Worm (Caenorhabditis elegans) whole organism, early embryonic: ENCODE results near the gene dmsr-4.

Experiments used
- B0310.2 ChIP-seq: sonication (generic microtip); optimal IDR thresholded peaks from 2 replicates; lab custom pipeline; 2016; ENCODE audit warnings: mild to moderate bottlenecking, missing genetic modification characterization, missing compliant biosample characterization
- F13C5.2 ChIP-seq: sonication (generic microtip); optimal IDR thresholded peaks from 2 replicates; lab custom pipeline; 2017; ENCODE audit warnings: mild to moderate bottlenecking, missing genetic modification characterization, inconsistent platforms, missing compliant biosample characterization
- aly-1 ChIP-seq: sonication (generic microtip); optimal IDR thresholded peaks from 2 replicates; lab custom pipeline; 2016; ENCODE audit warnings: missing genetic modification characterization, missing compliant biosample characterization
- ama-1 ChIP-seq: fragments of 150-350 bp; optimal IDR thresholded peaks from 2 replicates; lab custom pipeline; 2014
- ceh-13 ChIP-seq: fragments of 200-800 bp; sonication (Bioruptor generic); optimal IDR thresholded peaks from 2 replicates; lab custom pipeline; 2018; ENCODE audit warnings: mild to moderate bottlenecking, missing genetic modification characterization, missing compliant biosample characterization
- ceh-36 ChIP-seq: sonication (generic microtip); optimal IDR thresholded peaks from 2 replicates; lab custom pipeline; 2016; ENCODE audit warnings: missing genetic modification characterization, inconsistent platforms, missing compliant biosample characterization
- ets-7 ChIP-seq: sonication (generic microtip); optimal IDR thresholded peaks from 2 replicates; lab custom pipeline; 2016; ENCODE audit warnings: missing genotype, missing genetic modification characterization, missing compliant biosample characterization
- flt-1 ChIP-seq: fragments of 200-800 bp; sonication (Bioruptor generic); IDR thresholded peaks from 2 replicates; pipeline ENCODE4 v1.3.6; 2022; ENCODE audit warnings: missing genetic modification characterization, missing compliant biosample characterization
- hmbx-1 ChIP-seq: sonication (generic microtip); optimal IDR thresholded peaks from 2 replicates; lab custom pipeline; 2016; ENCODE audit warnings: mild to moderate bottlenecking, missing genetic modification characterization, missing compliant biosample characterization
- hmg-4 ChIP-seq: fragments of 200-800 bp; sonication (Bioruptor generic); optimal IDR thresholded peaks from 2 replicates; lab custom pipeline; 2018; ENCODE audit warnings: mild to moderate bottlenecking, missing genetic modification characterization, missing compliant biosample characterization
- hnd-1 ChIP-seq: sonication (generic microtip); optimal IDR thresholded peaks from 2 replicates; lab custom pipeline; 2016; ENCODE audit warnings: missing genetic modification characterization, missing compliant biosample characterization
- pes-1 ChIP-seq: fragments of 200-800 bp; sonication (Bioruptor generic); IDR thresholded peaks from 2 replicates; pipeline ENCODE4 v1.3.6; 2022; ENCODE audit warnings: missing genetic modification reagents, missing genetic modification characterization, missing compliant biosample characterization
- scrt-1 ChIP-seq: fragments of 200-800 bp; sonication (Bioruptor generic); IDR thresholded peaks from 2 replicates; pipeline ENCODE4 v1.3.6; 2022; ENCODE audit warnings: missing genetic modification characterization, missing compliant biosample characterization
- sea-1 ChIP-seq: fragments of 200-800 bp; sonication (Bioruptor generic); conservative IDR thresholded peaks from 2 replicates; pipeline ENCODE4 v1.3.6; 2022; ENCODE audit warnings: missing genetic modification characterization, missing compliant biosample characterization
- tbx-11 ChIP-seq: fragments of 200-800 bp; sonication (Bioruptor generic); IDR thresholded peaks from 2 replicates; pipeline ENCODE4 v1.3.6; 2022; ENCODE audit warnings: missing genetic modification characterization, missing compliant biosample characterization
- tbx-37 ChIP-seq: fragments of 200-800 bp; sonication (Bioruptor generic); conservative IDR thresholded peaks from 2 replicates; pipeline ENCODE4 v1.3.6; 2022; ENCODE audit warnings: missing genetic modification reagents, missing genetic modification characterization, missing compliant biosample characterization
- tra-4 ChIP-seq: sonication (generic microtip); optimal IDR thresholded peaks from 2 replicates; lab custom pipeline; 2017; ENCODE audit warnings: missing genetic modification characterization, missing compliant biosample characterization

Gene dmsr-4

ce11 chrII:340224-340623 is 16.6 kb downstream of the dmsr-4 start, which contains the start of gene clc-31:
Gene clc-31 (plus strand): TSS chrII:340524.
- TF ChIP-seq B0310.2 (tag; lab: Kevin White, UChicago) (no peak), tbx-37 (GFP tag; lab: Robert Waterston, UW) (no peak), tra-4 (no peak), flt-1 (GFP tag; lab: Robert Waterston, UW) (no peak), hmbx-1 (tag; lab: Kevin White, UChicago) (no peak), ama-1 (lab: Kevin White, UChicago) (no peak), ceh-36 (tag; lab: Kevin White, UChicago) (no peak), F13C5.2 (tag; lab: Kevin White, UChicago) (no peak), scrt-1 (GFP tag; lab: Robert Waterston, UW) (no peak), ets-7 (tag; lab: Kevin White, UChicago) (no peak), hnd-1 (tag; lab: Kevin White, UChicago) (no peak), ceh-13 (GFP tag; lab: Kevin White, UChicago) (no peak), hmg-4 (GFP tag; lab: Kevin White, UChicago) (no peak), aly-1 (no peak), sea-1 (no peak), pes-1 (GFP tag; lab: Robert Waterston, UW) (no peak), tbx-11 (GFP tag; lab: Robert Waterston, UW) (no peak)

- no peak for TF ChIP-seq ama-1 (lab: Kevin White, UChicago)
- no peak for TF ChIP-seq aly-1
- no peak for TF ChIP-seq hmbx-1 (tag; lab: Kevin White, UChicago)
- no peak for TF ChIP-seq tbx-37 (GFP tag; lab: Robert Waterston, UW)
- TF ChIP-seq ceh-13 (GFP tag; lab: Kevin White, UChicago), result no peak
- TF ChIP-seq ceh-36 (tag; lab: Kevin White, UChicago), result no peak
- TF ChIP-seq sea-1, result no peak
- no peak for TF ChIP-seq pes-1 (GFP tag; lab: Robert Waterston, UW)
These were observed 19.5 kb downstream of the dmsr-4 start, which contains the start of gene cpn-2 for ce11 chrII:337233-337832. Gene cpn-2 (plus strand): TSS chrII:337782.

- TF ChIP-seq pes-1 (GFP tag; lab: Robert Waterston, UW), result no peak
- no peak for TF ChIP-seq hnd-1 (tag; lab: Kevin White, UChicago)
- no peak for TF ChIP-seq ceh-13 (GFP tag; lab: Kevin White, UChicago)
- TF ChIP-seq F13C5.2 (tag; lab: Kevin White, UChicago), result no peak
- TF ChIP-seq B0310.2 (tag; lab: Kevin White, UChicago), result no peak
- no peak for TF ChIP-seq ama-1 (lab: Kevin White, UChicago)
- TF ChIP-seq scrt-1 (GFP tag; lab: Robert Waterston, UW), result no peak
- no peak for TF ChIP-seq tra-4
- TF ChIP-seq tbx-37 (GFP tag; lab: Robert Waterston, UW), result no peak
- TF ChIP-seq flt-1 (GFP tag; lab: Robert Waterston, UW), result no peak
- no peak for TF ChIP-seq sea-1
- TF ChIP-seq ceh-36 (tag; lab: Kevin White, UChicago), result no peak
- TF ChIP-seq aly-1, result no peak
- TF ChIP-seq hmbx-1 (tag; lab: Kevin White, UChicago), result no peak
- TF ChIP-seq tbx-11 (GFP tag; lab: Robert Waterston, UW), result no peak
- TF ChIP-seq hmg-4 (GFP tag; lab: Kevin White, UChicago), result no peak
- TF ChIP-seq ets-7 (tag; lab: Kevin White, UChicago), result no peak
These were observed 22.0 kb downstream of the dmsr-4 start for ce11 chrII:334828-335227.

ce11 chrII:333853-334449 is 22.9 kb downstream of the dmsr-4 start:
- TF ChIP-seq scrt-1 (GFP tag; lab: Robert Waterston, UW), result no peak
- TF ChIP-seq hmbx-1 (tag; lab: Kevin White, UChicago), result no peak
- TF ChIP-seq sea-1, result no peak
- TF ChIP-seq ama-1 (lab: Kevin White, UChicago), result no peak
- no peak for TF ChIP-seq aly-1
- no peak for TF ChIP-seq tra-4
- TF ChIP-seq tbx-11 (GFP tag; lab: Robert Waterston, UW), result no peak
- no peak for TF ChIP-seq pes-1 (GFP tag; lab: Robert Waterston, UW)
- no peak for TF ChIP-seq flt-1 (GFP tag; lab: Robert Waterston, UW)
- TF ChIP-seq B0310.2 (tag; lab: Kevin White, UChicago), result no peak
- no peak for TF ChIP-seq hnd-1 (tag; lab: Kevin White, UChicago)
- no peak for TF ChIP-seq ceh-13 (GFP tag; lab: Kevin White, UChicago)
- TF ChIP-seq ets-7 (tag; lab: Kevin White, UChicago), result no peak
- TF ChIP-seq F13C5.2 (tag; lab: Kevin White, UChicago), result no peak
- TF ChIP-seq tbx-37 (GFP tag; lab: Robert Waterston, UW), result no peak
- no peak for TF ChIP-seq hmg-4 (GFP tag; lab: Kevin White, UChicago)
- TF ChIP-seq ceh-36 (tag; lab: Kevin White, UChicago), result no peak

- TF ChIP-seq ceh-36 (tag; lab: Kevin White, UChicago) (no peak), ama-1 (lab: Kevin White, UChicago) (no peak), hnd-1 (tag; lab: Kevin White, UChicago) (no peak), ets-7 (tag; lab: Kevin White, UChicago) (no peak), flt-1 (GFP tag; lab: Robert Waterston, UW) (no peak), tra-4 (no peak), B0310.2 (tag; lab: Kevin White, UChicago) (no peak), scrt-1 (GFP tag; lab: Robert Waterston, UW) (no peak)
These were observed 24.4 kb downstream of the dmsr-4 start, which contains the start of gene cbn-1 for ce11 chrII:332419-332818. Gene cbn-1 (minus strand): TSS chrII:332519.

ce11 chrII:325639-326350 is 31.1 kb downstream of the dmsr-4 start, which contains the start of gene sgcb-1:
Gene sgcb-1 (plus strand): TSS chrII:326300.
- TF ChIP-seq flt-1 (GFP tag; lab: Robert Waterston, UW) (no peak), hmbx-1 (tag; lab: Kevin White, UChicago) (no peak), pes-1 (GFP tag; lab: Robert Waterston, UW) (no peak), aly-1 (no peak), hmg-4 (GFP tag; lab: Kevin White, UChicago) (no peak), hnd-1 (tag; lab: Kevin White, UChicago) (no peak), B0310.2 (tag; lab: Kevin White, UChicago) (no peak), sea-1 (no peak), scrt-1 (GFP tag; lab: Robert Waterston, UW) (no peak), tbx-11 (GFP tag; lab: Robert Waterston, UW) (no peak), ets-7 (tag; lab: Kevin White, UChicago) (no peak), ama-1 (lab: Kevin White, UChicago) (no peak), tbx-37 (GFP tag; lab: Robert Waterston, UW) (no peak), ceh-13 (GFP tag; lab: Kevin White, UChicago) (no peak)
